Fruit fly (Drosophila melanogaster): ENCODE data around the gene Ttc30.

The Ttc30 gene

dm6 chr2L:13145035-13145683 lies 38.6 kb downstream of the Ttc30 start (continued):
- TF ChIP-seq zen2 (GFP tag; IDR thresholded peaks at IDR 0.05; ENCODE audit: partially characterized antibody), result no peak
- no peak for TF ChIP-seq toy (GFP tag; IDR thresholded peaks at IDR 0.05)
- TF ChIP-seq CG10267 (tag; optimal IDR thresholded peaks at IDR 0.05), result peak; percentile 54
- peak; percentile 83 for TF ChIP-seq CG9215 (GFP tag; IDR thresholded peaks at IDR 0.05)
- peak; percentile 66 for TF ChIP-seq danr (GFP tag; IDR thresholded peaks at IDR 0.05)
- TF ChIP-seq yki (optimal IDR thresholded peaks at IDR 0.05), result no peak
- no peak for TF ChIP-seq prd (optimal IDR thresholded peaks at IDR 0.05)
- peak; percentile 82 for TF ChIP-seq prd (GFP tag; IDR thresholded peaks at IDR 0.05)
- peak; percentile 76 for TF ChIP-seq HLH3B (GFP tag; IDR thresholded peaks at IDR 0.05)
- TF ChIP-seq wdn (GFP tag; IDR thresholded peaks at IDR 0.05), result peak; percentile 70
- peak; percentile 61 for TF ChIP-seq E2f2 (GFP tag; IDR thresholded peaks at IDR 0.05)
- TF ChIP-seq CG12942 (GFP tag; optimal IDR thresholded peaks at IDR 0.05), result peak; percentile 58
- TF ChIP-seq CG1792 (GFP tag; optimal IDR thresholded peaks at IDR 0.05), result peak; percentile 69
- peak; percentile 47; the same call in 1 of the 2 replicates for TF ChIP-seq Doc2 (GFP tag; IDR thresholded peaks at IDR 0.05)
- TF ChIP-seq CG4424 (GFP tag; optimal IDR thresholded peaks at IDR 0.05), result peak; percentile 74
- TF ChIP-seq CG5180 (GFP tag; optimal IDR thresholded peaks at IDR 0.05), result peak; percentile 45
- TF ChIP-seq pb (GFP tag; optimal IDR thresholded peaks at IDR 0.05), result peak; percentile 62
- peak; percentile 64 for TF ChIP-seq CG31224 (GFP tag; IDR thresholded peaks at IDR 0.05)
- peak; percentile 69 for TF ChIP-seq CG12071 (GFP tag; optimal IDR thresholded peaks at IDR 0.05)
- TF ChIP-seq CG7839 (tag; optimal IDR thresholded peaks at IDR 0.05), result peak; percentile 90
- peak; percentile 38; the same call in 1 of the 2 replicates for TF ChIP-seq CG17328 (GFP tag; IDR thresholded peaks at IDR 0.05)
- TF ChIP-seq CG12219 (GFP tag; optimal IDR thresholded peaks at IDR 0.05), result peak; percentile 63
- peak; percentile 51 for TF ChIP-seq CG10654 (GFP tag; optimal IDR thresholded peaks at IDR 0.05)
- TF ChIP-seq seq (GFP tag; IDR thresholded peaks at IDR 0.05), result peak; percentile 61; the same call in 1 of the 2 replicates
- peak; percentile 46 for TF ChIP-seq kay (GFP tag; optimal IDR thresholded peaks at IDR 0.05)
- peak; percentile 82 for TF ChIP-seq CG30403 (GFP tag; optimal IDR thresholded peaks at IDR 0.05)
- peak; percentile 33 to 81 for TF ChIP-seq Hr51 (GFP tag; optimal IDR thresholded peaks at IDR 0.05)
- TF ChIP-seq Adf1 (GFP tag; IDR thresholded peaks at IDR 0.05), result peak; percentile 70
- no peak for TF ChIP-seq vnd (GFP tag; IDR thresholded peaks at IDR 0.05; ENCODE audit: partially characterized antibody)
- TF ChIP-seq cato (GFP tag; optimal IDR thresholded peaks at IDR 0.05; ENCODE audit: borderline replicate concordance), result peak; percentile 30
- TF ChIP-seq CG10147 (GFP tag; optimal IDR thresholded peaks at IDR 0.05), result peak; percentile 89
- TF ChIP-seq Trl (optimal IDR thresholded peaks at IDR 0.05), result no peak
- TF ChIP-seq Trl (GFP tag; optimal IDR thresholded peaks at IDR 0.05), result peak; percentile 74
- peak; percentile 73 for TF ChIP-seq vvl (GFP tag; IDR thresholded peaks at IDR 0.05)
- no peak for TF ChIP-seq CG10431 (GFP tag; optimal IDR thresholded peaks at IDR 0.05)
- peak; percentile 73 for TF ChIP-seq bab2 (GFP tag; optimal IDR thresholded peaks at IDR 0.05)
- TF ChIP-seq CG11398 (GFP tag; optimal IDR thresholded peaks at IDR 0.05), result peak; percentile 18
- peak; percentile 64 for TF ChIP-seq CG17829 (tag; optimal IDR thresholded peaks at IDR 0.05)
- peak; percentile 8 for TF ChIP-seq kni (GFP tag; optimal IDR thresholded peaks at IDR 0.05)
- peak; percentile 66 for TF ChIP-seq CG17385 (GFP tag; optimal IDR thresholded peaks at IDR 0.05)
- TF ChIP-seq ATbp (GFP tag; optimal IDR thresholded peaks at IDR 0.05), result peak; percentile 10
- peak; percentile 90 for TF ChIP-seq CG13624 (GFP tag; optimal IDR thresholded peaks at IDR 0.05)
- peak; percentile 84 for TF ChIP-seq CG15269 (tag; optimal IDR thresholded peaks at IDR 0.05)
- peak; percentile 27 for TF ChIP-seq CG8388 (GFP tag; optimal IDR thresholded peaks at IDR 0.05)
- no peak for TF ChIP-seq CG1832 (GFP tag; optimal IDR thresholded peaks at IDR 0.05)
- TF ChIP-seq NfI (GFP tag; optimal IDR thresholded peaks at IDR 0.05), result peak; percentile 62
- no peak for TF ChIP-seq psq (GFP tag; optimal IDR thresholded peaks at IDR 0.05)
- TF ChIP-seq CG15696 (tag; optimal IDR thresholded peaks at IDR 0.05), result peak; percentile 12
- no peak for TF ChIP-seq CG9797 (GFP tag; optimal IDR thresholded peaks at IDR 0.05)
- TF ChIP-seq mam (GFP tag; optimal IDR thresholded peaks at IDR 0.05), result peak; percentile 79
- 0 out of 3 replicates have a peak, but pooled peaks have one; percentile 20 for TF ChIP-seq C15 (GFP tag; IDR thresholded peaks at IDR 0.05)

Data from whole organism, embryonic.